Worm (Caenorhabditis elegans) whole organism, late embryonic: ENCODE results near the gene nmr-2.

Experiments used
- ceh-9 ChIP-seq: sonication (generic microtip); optimal IDR thresholded peaks from 2 replicates; lab custom pipeline; 2016; ENCODE audit warnings: mild to moderate bottlenecking, missing genetic modification characterization, inconsistent platforms, missing compliant biosample characterization
- nfya-1 ChIP-seq: sonication (generic microtip); optimal IDR thresholded peaks from 2 replicates; lab custom pipeline; 2017; ENCODE audit warnings: missing genetic modification characterization, mild to moderate bottlenecking, missing compliant biosample characterization, antibody characterized with exemption, moderate library complexity
- tbx-7 ChIP-seq: sonication (generic microtip); optimal IDR thresholded peaks from 2 replicates; lab custom pipeline; 2016; ENCODE audit warnings: missing genotype, missing genetic modification characterization, missing compliant biosample characterization

ce11 chrV:14979937-14980336 is 31.5 kb downstream of the nmr-2 start, which contains the start of gene xbx-1:
- TF ChIP-seq ceh-9 (tag; lab: Kevin White, UChicago): no peak
- no peak for TF ChIP-seq tbx-7
- no peak for TF ChIP-seq nfya-1 (tag; lab: Kevin White, UChicago)
